Worm (Caenorhabditis elegans) whole organism, midembryonic: ENCODE results near the gene ubh-4.

ENCODE experiments used
- T22C8.4 ChIP-seq: fragments of 200-800 bp; sonication (Bioruptor generic); IDR thresholded peaks from 2 replicates; pipeline ENCODE4 v1.3.6; 2022; ENCODE audit warnings: missing genetic modification characterization, missing compliant biosample characterization
- klf-2 ChIP-seq: fragments of 200-800 bp; sonication (Bioruptor generic); conservative IDR thresholded peaks from 2 replicates; pipeline ENCODE4 v1.3.6; 2022; ENCODE audit warnings: missing genetic modification reagents, missing genetic modification characterization, missing compliant biosample characterization
- ref-1 ChIP-seq: fragments of 200-800 bp; sonication (Bioruptor generic); conservative IDR thresholded peaks from 2 replicates; pipeline ENCODE4 v1.3.6; 2022; ENCODE audit warnings: missing genetic modification reagents, missing genetic modification characterization, missing compliant biosample characterization

DNA sequence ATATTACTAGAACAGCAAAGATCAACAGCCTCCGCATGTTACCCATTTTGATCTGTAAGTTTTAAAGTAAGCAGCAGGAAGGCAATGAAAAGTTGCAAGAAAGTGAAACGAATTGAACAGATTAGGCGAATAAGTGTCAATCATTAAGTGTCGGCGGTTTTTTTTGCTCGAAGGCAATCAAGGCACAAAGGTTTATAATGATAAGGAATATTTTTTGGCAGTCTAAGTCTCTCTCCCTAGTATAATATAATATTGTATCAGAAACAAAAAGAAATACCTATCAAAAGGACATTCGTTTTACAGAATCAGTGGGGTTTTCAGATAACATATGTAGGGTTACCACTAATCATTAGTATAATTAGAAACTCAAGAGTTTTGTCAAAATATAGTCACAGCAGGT lies 6.7 kb downstream of the ubh-4 start, which contains the start of gene nrf-6:
- no peak for TF ChIP-seq T22C8.4 (GFP tag; lab: Robert Waterston, UW)
- TF ChIP-seq ref-1 = no peak
- TF ChIP-seq klf-2 (GFP tag; lab: Robert Waterston, UW) = no peak
